Fruit fly (Drosophila melanogaster): ENCODE results near the gene beta-PheRS.
A peak's percentile ranks its signal among the peaks of the same experiment; 100 is the strongest.

The beta-PheRS gene

dm6 chr3R:24229870-24230422, 22.5 kb downstream of the beta-PheRS start, which contains the start of gene Spase22-23:
Gene Spase22-23 (minus strand): TSS chr3R:24230035.
- TF ChIP-seq noc (tag; optimal IDR thresholded peaks at IDR 0.05) = no peak

- no peak for TF ChIP-seq noc (tag; optimal IDR thresholded peaks at IDR 0.05)
Measured at dm6 chr3R:24228675-24229074, 23.8 kb downstream of the beta-PheRS start, which contains the start of gene Acp95EF. Gene Acp95EF (plus strand): TSS chr3R:24228975.

dm6 chr3R:24226744-24227143, 25.7 kb downstream of the beta-PheRS start, which contains the start of the genes Spps and CG13609:
Gene Spps (minus strand): TSS chr3R:24226934.
Gene CG13609 (plus strand): TSS chr3R:24227023.
- TF ChIP-seq noc (tag; optimal IDR thresholded peaks at IDR 0.05) = no peak

- peak; percentile 14 for TF ChIP-seq noc (tag; optimal IDR thresholded peaks at IDR 0.05)
Measured at dm6 chr3R:24221334-24222302, 30.9 kb downstream of the beta-PheRS start, which contains the start of gene twin. Gene twin (minus strand): TSS chr3R:24221965.

- TF ChIP-seq noc (tag; optimal IDR thresholded peaks at IDR 0.05) = no peak
Measured at dm6 chr3R:24220845-24221244, 31.6 kb downstream of the beta-PheRS start, which contains the start of gene cav. Gene cav (plus strand): TSS chr3R:24221103.

- TF ChIP-seq noc (tag; optimal IDR thresholded peaks at IDR 0.05) = no peak
Measured at dm6 chr3R:24219093-24219492, 33.4 kb downstream of the beta-PheRS start.

- no peak for TF ChIP-seq noc (tag; optimal IDR thresholded peaks at IDR 0.05)
Measured at dm6 chr3R:24218565-24218964, 33.9 kb downstream of the beta-PheRS start, which contains the start of gene CG17786. Gene CG17786 (minus strand): TSS chr3R:24218718.

dm6 chr3R:24216017-24216416, 36.5 kb downstream of the beta-PheRS start:
- no peak for TF ChIP-seq noc (tag; optimal IDR thresholded peaks at IDR 0.05)

dm6 chr3R:24213644-24214043, 38.8 kb downstream of the beta-PheRS start:
- no peak for TF ChIP-seq noc (tag; optimal IDR thresholded peaks at IDR 0.05)

- no peak for TF ChIP-seq noc (tag; optimal IDR thresholded peaks at IDR 0.05)
Measured at dm6 chr3R:24206341-24207114, 46.0 kb downstream of the beta-PheRS start.

- no peak for TF ChIP-seq noc (tag; optimal IDR thresholded peaks at IDR 0.05)
Measured at dm6 chr3R:24205935-24206334, 46.5 kb downstream of the beta-PheRS start.

- no peak for TF ChIP-seq noc (tag; optimal IDR thresholded peaks at IDR 0.05)
Measured at dm6 chr3R:24205234-24205894, 47.1 kb downstream of the beta-PheRS start.

dm6 chr3R:24204022-24204421, 48.5 kb downstream of the beta-PheRS start:
- TF ChIP-seq noc (tag; optimal IDR thresholded peaks at IDR 0.05) = no peak

dm6 chr3R:24203426-24203825, 49.1 kb downstream of the beta-PheRS start:
- no peak for TF ChIP-seq noc (tag; optimal IDR thresholded peaks at IDR 0.05)

dm6 chr3R:24202723-24203122, 49.8 kb downstream of the beta-PheRS start:
- no peak for TF ChIP-seq noc (tag; optimal IDR thresholded peaks at IDR 0.05)

Measured in whole organism, larva.